Worm (Caenorhabditis elegans) whole organism, L4 larva: ENCODE data around the gene W07G1.1.

Experiments
- ZK337.2 ChIP-seq: fragments of 200-800 bp; sonication (Bioruptor generic); IDR thresholded peaks from 2 replicates; pipeline ENCODE4 v1.3.6; 2022; ENCODE audit warnings: missing genetic modification reagents, missing genetic modification characterization, missing compliant biosample characterization
- aly-2 ChIP-seq: sonication (generic microtip); optimal IDR thresholded peaks from 2 replicates; lab custom pipeline; 2018; ENCODE audit warnings: missing biosample characterization, missing genetic modification characterization
- daf-12 ChIP-seq: fragments of 150-350 bp; optimal IDR thresholded peaks from 2 replicates; lab custom pipeline; 2014; ENCODE audit warnings: missing biosample characterization, missing genetic modification reagents, missing genetic modification characterization
- fos-1 ChIP-seq: fragments of 150-350 bp; optimal IDR thresholded peaks from 2 replicates; lab custom pipeline; 2014; ENCODE audit warnings: missing biosample characterization, missing genetic modification characterization
- lsy-2 ChIP-seq, 2 experiments: fragments of 150-350 bp in 1 of 2; sonication (generic microtip) in 1 of 2; optimal IDR thresholded peaks; 2 replicates each; lab custom pipeline; 2014 to 2017; ENCODE audit warnings: missing biosample characterization in 2 of 2, missing genetic modification characterization in 2 of 2
- nhr-10 ChIP-seq: fragments of 150-350 bp; optimal IDR thresholded peaks from 2 replicates; lab custom pipeline; 2014; ENCODE audit warnings: missing biosample characterization, missing genetic modification characterization
- nhr-11 ChIP-seq: fragments of 150-350 bp; optimal IDR thresholded peaks from 2 replicates; lab custom pipeline; 2014; ENCODE audit warnings: missing biosample characterization, missing genetic modification characterization
- spr-1 ChIP-seq: sonication (generic microtip); optimal IDR thresholded peaks from 2 replicates; lab custom pipeline; 2016; ENCODE audit warnings: mild to moderate bottlenecking, missing genetic modification characterization, missing compliant biosample characterization
- spr-3 ChIP-seq: fragments of 200-800 bp; sonication (Bioruptor generic); optimal IDR thresholded peaks from 2 replicates; lab custom pipeline; 2018; ENCODE audit warnings: mild to moderate bottlenecking, missing genetic modification characterization, missing compliant biosample characterization
- vab-7 ChIP-seq: fragments of 200-800 bp; sonication (Bioruptor generic); IDR thresholded peaks from 2 replicates; pipeline ENCODE4 v1.3.6; 2022; ENCODE audit warnings: missing genetic modification reagents, missing genetic modification characterization, missing compliant biosample characterization
- zfp-3 ChIP-seq: fragments of 200-800 bp; sonication (Bioruptor generic); conservative IDR thresholded peaks from 2 replicates; pipeline ENCODE4 v1.3.6; 2022; ENCODE audit warnings: missing genetic modification reagents, missing genetic modification characterization, missing compliant biosample characterization

- TF ChIP-seq daf-12 (tag; lab: Kevin White, UChicago) = no peak
- TF ChIP-seq nhr-11 (tag; lab: Kevin White, UChicago) = no peak
- TF ChIP-seq spr-3 = no peak
- no peak for TF ChIP-seq nhr-10 (tag; lab: Kevin White, UChicago)
- no peak for TF ChIP-seq vab-7 (GFP tag; lab: Robert Waterston, UW)
- no peak for TF ChIP-seq lsy-2 (tag; optimal IDR thresholded peaks at IDR 0.05; lab: Kevin White, UChicago)
- no peak for TF ChIP-seq spr-1
- no peak for TF ChIP-seq zfp-3 (GFP tag; lab: Robert Waterston, UW)
- TF ChIP-seq aly-2 (tag; lab: Kevin White, UChicago) = no peak
- no peak for TF ChIP-seq ZK337.2
- no peak for TF ChIP-seq fos-1 (tag; lab: Kevin White, UChicago)
Measured at ce11 chrII:13939531-13939930, at the start of gene W07G1.1.
